Fruit fly (Drosophila melanogaster) whole organism, prepupa: Measurements from ENCODE around the gene Miro.

ENCODE experiments used
- CG11294 ChIP-seq: fragments of 200-800 bp; sonication (Bioruptor generic); IDR thresholded peaks from 2 replicates; pipeline ENCODE4 v1.3.6; 2022; ENCODE audit warnings: missing biosample characterization, missing genetic modification characterization
- CG1621 ChIP-seq: fragments of 200-800 bp; sonication (Bioruptor generic); optimal IDR thresholded peaks from 3 replicates; lab custom pipeline; 2018; ENCODE audit warnings: missing biosample characterization, mild to moderate bottlenecking, missing genetic modification characterization
- CG6163 ChIP-seq: fragments of 200-800 bp; sonication (Bioruptor generic); IDR thresholded peaks from 3 replicates; pipeline ENCODE4 v1.3.6; 2022; ENCODE audit warnings: missing biosample characterization, missing genetic modification characterization
- CG6792 ChIP-seq: fragments of 200-800 bp; sonication (Bioruptor generic); optimal IDR thresholded peaks from 3 replicates; lab custom pipeline; 2016; ENCODE audit warnings: missing biosample characterization, missing genetic modification characterization
- Met ChIP-seq: fragments of 200-800 bp; sonication (Bioruptor generic); optimal IDR thresholded peaks from 3 replicates; lab custom pipeline; 2016; ENCODE audit warnings: missing biosample characterization, missing genetic modification characterization
- Sox102F ChIP-seq: fragments of 200-800 bp; sonication (Bioruptor generic); optimal IDR thresholded peaks from 2 replicates; lab custom pipeline; 2016; ENCODE audit warnings: missing biosample characterization, mild to moderate bottlenecking, missing genetic modification characterization
- pdm3 ChIP-seq: fragments of 200-800 bp; sonication (Bioruptor generic); optimal IDR thresholded peaks from 3 replicates; lab custom pipeline; 2016; ENCODE audit warnings: missing biosample characterization, missing genetic modification characterization
- vri ChIP-seq: fragments of 200-800 bp; sonication (Bioruptor generic); optimal IDR thresholded peaks from 3 replicates; lab custom pipeline; 2016; ENCODE audit warnings: missing biosample characterization, mild to moderate bottlenecking, missing genetic modification characterization

dm6 chr3R:23994578-23994977 lies 44.1 kb downstream of the Miro start:
- no peak for TF ChIP-seq CG1621
- TF ChIP-seq CG6163 (GFP tag; lab: Robert Waterston, UW), result no peak
- no peak for TF ChIP-seq CG11294 (GFP tag; lab: Robert Waterston, UW)
- TF ChIP-seq CG6792 (GFP tag; lab: Kevin White, UChicago), result no peak
- TF ChIP-seq pdm3, result no peak
- no peak for TF ChIP-seq Met (GFP tag; lab: Kevin White, UChicago)
- TF ChIP-seq Sox102F (GFP tag; lab: Kevin White, UChicago), result no peak
- no peak for TF ChIP-seq vri
